Worm (Caenorhabditis elegans) whole organism, midembryonic: ENCODE results near the gene ooc-5.

ENCODE experiments used
- T22C8.4 ChIP-seq: fragments of 200-800 bp; sonication (Bioruptor generic); IDR thresholded peaks from 2 replicates; pipeline ENCODE4 v1.3.6; 2022; ENCODE audit warnings: missing genetic modification characterization, missing compliant biosample characterization
- cog-1 ChIP-seq: sonication (generic microtip); optimal IDR thresholded peaks from 2 replicates; lab custom pipeline; 2016; ENCODE audit warnings: missing genetic modification characterization, missing compliant biosample characterization
- flt-1 ChIP-seq: fragments of 200-800 bp; sonication (Bioruptor generic); IDR thresholded peaks from 2 replicates; pipeline ENCODE4 v1.3.6; 2022; ENCODE audit warnings: missing genetic modification characterization, missing compliant biosample characterization
- klf-2 ChIP-seq: fragments of 200-800 bp; sonication (Bioruptor generic); conservative IDR thresholded peaks from 2 replicates; pipeline ENCODE4 v1.3.6; 2022; ENCODE audit warnings: missing genetic modification reagents, missing genetic modification characterization, missing compliant biosample characterization
- med-1 ChIP-seq: sonication (generic microtip); optimal IDR thresholded peaks from 2 replicates; lab custom pipeline; 2017; ENCODE audit warnings: missing genetic modification characterization, mild to moderate bottlenecking, missing compliant biosample characterization, antibody characterized with exemption, missing genetic modification reagents; ENCODE audit not compliant: insufficient read depth
- ref-1 ChIP-seq: fragments of 200-800 bp; sonication (Bioruptor generic); conservative IDR thresholded peaks from 2 replicates; pipeline ENCODE4 v1.3.6; 2022; ENCODE audit warnings: missing genetic modification reagents, missing genetic modification characterization, missing compliant biosample characterization
- ztf-23 ChIP-seq: fragments of 200-800 bp; sonication (Bioruptor generic); IDR thresholded peaks from 2 replicates; pipeline ENCODE4 v1.3.6; 2022; ENCODE audit warnings: missing genetic modification reagents, missing genetic modification characterization, missing compliant biosample characterization
- ztf-29 ChIP-seq: fragments of 200-800 bp; sonication (Bioruptor generic); IDR thresholded peaks from 2 replicates; pipeline ENCODE4 v1.3.6; 2022; ENCODE audit warnings: missing genetic modification reagents, missing genetic modification characterization, missing compliant biosample characterization

- TF ChIP-seq med-1 (no peak), ztf-29 (GFP tag; lab: Robert Waterston, UW) (no peak), ref-1 (GFP tag; lab: Robert Waterston, UW) (no peak), cog-1 (tag; lab: Kevin White, UChicago) (no peak), flt-1 (GFP tag; lab: Robert Waterston, UW) (no peak), T22C8.4 (no peak), klf-2 (GFP tag; lab: Robert Waterston, UW) (no peak), ztf-23 (GFP tag; lab: Robert Waterston, UW) (no peak)
Observed at ce11 chrII:8956896-8957295, 36.1 kb upstream of the ooc-5 start.
